Worm (Caenorhabditis elegans) whole organism, L4 larva: Measurements from ENCODE around the gene D1014.4.

Experiments used
- D1046.2 ChIP-seq: fragments of 200-800 bp; sonication (Bioruptor generic); IDR thresholded peaks from 2 replicates; pipeline ENCODE4 v1.3.6; 2022; ENCODE audit warnings: missing genetic modification characterization, missing compliant biosample characterization
- F37D6.2 ChIP-seq: sonication (generic microtip); optimal IDR thresholded peaks from 2 replicates; lab custom pipeline; 2016; ENCODE audit warnings: mild to moderate bottlenecking, missing genetic modification characterization, missing compliant biosample characterization
- R02D3.7 ChIP-seq: fragments of 150-350 bp; sonication (generic microtip); optimal IDR thresholded peaks from 3 replicates; lab custom pipeline; 2014; ENCODE audit warnings: missing biosample characterization, missing genetic modification characterization
- Y48G9A.11 ChIP-seq: fragments of 200-800 bp; sonication (Bioruptor generic); IDR thresholded peaks from 2 replicates; pipeline ENCODE4 v1.3.6; 2022; ENCODE audit warnings: missing genetic modification reagents, missing genetic modification characterization, missing compliant biosample characterization
- Y75B8A.6 ChIP-seq: fragments of 200-800 bp; sonication (Bioruptor generic); IDR thresholded peaks from 2 replicates; pipeline ENCODE4 v1.3.6; 2022; ENCODE audit warnings: missing genetic modification reagents, missing genetic modification characterization, missing compliant biosample characterization
- ZK337.2 ChIP-seq: fragments of 200-800 bp; sonication (Bioruptor generic); IDR thresholded peaks from 2 replicates; pipeline ENCODE4 v1.3.6; 2022; ENCODE audit warnings: missing genetic modification reagents, missing genetic modification characterization, missing compliant biosample characterization
- aha-1 ChIP-seq: fragments of 150-350 bp; peaks from one replicate; lab custom pipeline; 2014; ENCODE audit warnings: missing biosample characterization, missing genetic modification characterization
- ama-1 ChIP-seq: fragments of 150-350 bp; optimal IDR thresholded peaks from 2 replicates; lab custom pipeline; 2014; ENCODE audit warnings: inconsistent platforms, mixed read lengths
- arid-1 ChIP-seq: fragments of 200-800 bp; sonication (Bioruptor generic); conservative IDR thresholded peaks from 2 replicates; pipeline ENCODE4 v1.3.6; 2022; ENCODE audit warnings: missing genetic modification reagents, missing genetic modification characterization, missing compliant biosample characterization
- ceh-32 ChIP-seq: sonication (generic microtip); optimal IDR thresholded peaks from 2 replicates; lab custom pipeline; 2016; ENCODE audit warnings: mild to moderate bottlenecking, missing genetic modification characterization, missing compliant biosample characterization; ENCODE audit not compliant: poor library complexity
- ceh-44 ChIP-seq: fragments of 200-800 bp; sonication (Bioruptor generic); IDR thresholded peaks from 2 replicates; pipeline ENCODE4 v1.3.6; 2022; ENCODE audit warnings: missing genetic modification reagents, missing genetic modification characterization, missing compliant biosample characterization
- ceh-62 ChIP-seq: sonication (generic microtip); optimal IDR thresholded peaks from 2 replicates; lab custom pipeline; 2017; ENCODE audit warnings: missing biosample characterization, missing genetic modification characterization
- ces-1 ChIP-seq: fragments of 150-350 bp; sonication (generic microtip); optimal IDR thresholded peaks from 4 replicates; lab custom pipeline; 2014; ENCODE audit warnings: missing biosample characterization, missing genetic modification reagents, missing genetic modification characterization
- cey-2 ChIP-seq: sonication (generic microtip); optimal IDR thresholded peaks from 3 replicates; lab custom pipeline; 2017; ENCODE audit warnings: missing genetic modification characterization, mild to moderate bottlenecking, missing compliant biosample characterization, antibody characterized with exemption, borderline replicate concordance; ENCODE audit not compliant: insufficient read depth
- daf-12 ChIP-seq: fragments of 150-350 bp; optimal IDR thresholded peaks from 2 replicates; lab custom pipeline; 2014; ENCODE audit warnings: missing biosample characterization, missing genetic modification reagents, missing genetic modification characterization
- daf-19 ChIP-seq: fragments of 200-800 bp; sonication (Bioruptor generic); conservative IDR thresholded peaks from 2 replicates; pipeline ENCODE4 v1.3.6; 2022; ENCODE audit warnings: missing genetic modification characterization, missing compliant biosample characterization
- duxl-1 ChIP-seq: sonication (generic microtip); optimal IDR thresholded peaks from 2 replicates; lab custom pipeline; 2016; ENCODE audit warnings: mild to moderate bottlenecking, missing genetic modification characterization, moderate library complexity, missing compliant biosample characterization; ENCODE audit not compliant: poor library complexity
- dve-1 ChIP-seq: sonication (generic microtip); optimal IDR thresholded peaks from 2 replicates; lab custom pipeline; 2017; ENCODE audit warnings: antibody characterized with exemption, mild to moderate bottlenecking, missing genetic modification characterization, missing compliant biosample characterization; ENCODE audit not compliant: insufficient read depth
- egl-27 ChIP-seq: sonication (generic microtip); optimal IDR thresholded peaks from 3 replicates; lab custom pipeline; 2017; ENCODE audit warnings: missing biosample characterization, missing genetic modification reagents, missing genetic modification characterization
- egl-43 ChIP-seq: fragments of 200-800 bp; sonication (Bioruptor generic); IDR thresholded peaks from 2 replicates; pipeline ENCODE4 v1.3.6; 2022; ENCODE audit warnings: missing genetic modification reagents, missing genetic modification characterization, missing compliant biosample characterization
- fkh-10 ChIP-seq: fragments of 150-350 bp; optimal IDR thresholded peaks from 2 replicates; lab custom pipeline; 2014; ENCODE audit warnings: missing biosample characterization, missing genetic modification reagents, missing genetic modification characterization
- gei-8 ChIP-seq: fragments of 200-800 bp; sonication (Bioruptor generic); optimal IDR thresholded peaks from 2 replicates; lab custom pipeline; 2018; ENCODE audit warnings: mild to moderate bottlenecking, missing genetic modification characterization, missing compliant biosample characterization
- hif-1 ChIP-seq, 2 experiments: sonication (generic microtip); optimal IDR thresholded peaks; 2 replicates each; lab custom pipeline; 2016 to 2017; ENCODE audit warnings: missing compliant biosample characterization in 2 of 2, missing genetic modification characterization in 2 of 2, missing genetic modification reagents in 2 of 2, missing genotype in 2 of 2, mild to moderate bottlenecking in 1 of 2
- hlh-30 ChIP-seq: sonication (generic microtip); optimal IDR thresholded peaks from 2 replicates; lab custom pipeline; 2017; ENCODE audit warnings: antibody characterized with exemption, mild to moderate bottlenecking, missing genetic modification characterization, missing compliant biosample characterization; ENCODE audit not compliant: insufficient read depth
- lin-1 ChIP-seq: fragments of 200-800 bp; sonication (Bioruptor generic); IDR thresholded peaks from 2 replicates; pipeline ENCODE4 v1.3.6; 2022; ENCODE audit warnings: missing genetic modification reagents, missing genetic modification characterization, missing compliant biosample characterization
- lin-13 ChIP-seq: fragments of 150-350 bp; optimal IDR thresholded peaks from 2 replicates; lab custom pipeline; 2014; ENCODE audit warnings: missing biosample characterization, missing genetic modification reagents, missing genetic modification characterization
- lin-15B ChIP-seq: fragments of 150-350 bp; sonication (generic microtip); optimal IDR thresholded peaks from 3 replicates; lab custom pipeline; 2014; ENCODE audit warnings: missing biosample characterization, missing genetic modification characterization
- lir-3 ChIP-seq: sonication (generic microtip); optimal IDR thresholded peaks from 2 replicates; lab custom pipeline; 2016; ENCODE audit warnings: mild to moderate bottlenecking, missing genetic modification characterization, missing compliant biosample characterization
- lsy-2 ChIP-seq, 2 experiments: fragments of 150-350 bp in 1 of 2; sonication (generic microtip) in 1 of 2; optimal IDR thresholded peaks; 2 replicates each; lab custom pipeline; 2014 to 2017; ENCODE audit warnings: missing biosample characterization in 2 of 2, missing genetic modification characterization in 2 of 2
- madf-5 ChIP-seq, 2 experiments: fragments of 200-800 bp; sonication (Bioruptor generic); IDR thresholded peaks; 2 replicates each; pipeline ENCODE4 v1.3.6; 2022; ENCODE audit warnings: missing compliant biosample characterization in 2 of 2, missing genetic modification characterization in 2 of 2
- mep-1 ChIP-seq: fragments of 150-350 bp; sonication (generic microtip); optimal IDR thresholded peaks from 3 replicates; lab custom pipeline; 2014; ENCODE audit warnings: missing biosample characterization, missing genetic modification characterization
- mes-2 ChIP-seq: sonication (generic microtip); optimal IDR thresholded peaks from 2 replicates; lab custom pipeline; 2016; ENCODE audit warnings: missing genotype, mild to moderate bottlenecking, missing genetic modification characterization, missing compliant biosample characterization; ENCODE audit not compliant: poor library complexity, severe bottlenecking
- nhr-10 ChIP-seq: fragments of 150-350 bp; optimal IDR thresholded peaks from 2 replicates; lab custom pipeline; 2014; ENCODE audit warnings: missing biosample characterization, missing genetic modification characterization
- nhr-102 ChIP-seq: sonication (generic microtip); optimal IDR thresholded peaks from 2 replicates; lab custom pipeline; 2016; ENCODE audit warnings: mild to moderate bottlenecking, missing genetic modification characterization, moderate library complexity, missing compliant biosample characterization
- nhr-11 ChIP-seq: fragments of 150-350 bp; optimal IDR thresholded peaks from 2 replicates; lab custom pipeline; 2014; ENCODE audit warnings: missing biosample characterization, missing genetic modification characterization
- nhr-111 ChIP-seq: fragments of 200-800 bp; sonication (Bioruptor generic); optimal IDR thresholded peaks from 2 replicates; lab custom pipeline; 2018; ENCODE audit warnings: mild to moderate bottlenecking, missing genetic modification characterization, missing compliant biosample characterization
- nhr-237 ChIP-seq: sonication (generic microtip); optimal IDR thresholded peaks from 2 replicates; lab custom pipeline; 2017; ENCODE audit warnings: missing biosample characterization, missing genetic modification characterization
- nhr-25 ChIP-seq: sonication (generic microtip); optimal IDR thresholded peaks from 2 replicates; lab custom pipeline; 2017; ENCODE audit warnings: missing genetic modification characterization, mild to moderate bottlenecking, missing compliant biosample characterization, antibody characterized with exemption, moderate library complexity, borderline replicate concordance; ENCODE audit not compliant: insufficient read depth
- nhr-41 ChIP-seq: fragments of 200-800 bp; sonication (Bioruptor generic); IDR thresholded peaks from 2 replicates; pipeline ENCODE4 v1.3.6; 2022; ENCODE audit warnings: missing genetic modification reagents, missing genetic modification characterization, missing compliant biosample characterization
- nhr-42 ChIP-seq: fragments of 200-800 bp; sonication (Bioruptor generic); IDR thresholded peaks from 2 replicates; pipeline ENCODE4 v1.3.6; 2022; ENCODE audit warnings: missing genetic modification characterization, missing compliant biosample characterization
- nhr-48 ChIP-seq: sonication (generic microtip); optimal IDR thresholded peaks from 2 replicates; lab custom pipeline; 2016; ENCODE audit warnings: mild to moderate bottlenecking, missing genetic modification characterization, missing compliant biosample characterization
- nhr-76 ChIP-seq: fragments of 150-350 bp; optimal IDR thresholded peaks from 2 replicates; lab custom pipeline; 2014; ENCODE audit warnings: missing biosample characterization, missing genetic modification characterization
- nhr-77 ChIP-seq: fragments of 150-350 bp; optimal IDR thresholded peaks from 2 replicates; lab custom pipeline; 2014; ENCODE audit warnings: missing biosample characterization, missing genetic modification characterization
- php-3 ChIP-seq: fragments of 200-800 bp; sonication (Bioruptor generic); IDR thresholded peaks from 2 replicates; pipeline ENCODE4 v1.3.6; 2022; ENCODE audit warnings: missing genetic modification reagents, missing genetic modification characterization, missing compliant biosample characterization
- sdz-12 ChIP-seq: fragments of 200-800 bp; sonication (Bioruptor generic); optimal IDR thresholded peaks from 2 replicates; lab custom pipeline; 2018; ENCODE audit warnings: mild to moderate bottlenecking, missing genetic modification characterization, missing compliant biosample characterization
- snpc-1.2 ChIP-seq: fragments of 200-800 bp; sonication (Bioruptor generic); IDR thresholded peaks from 2 replicates; pipeline ENCODE4 v1.3.6; 2022; ENCODE audit warnings: missing genetic modification reagents, missing genetic modification characterization, missing compliant biosample characterization
- snpc-4 ChIP-seq: fragments of 150-350 bp; optimal IDR thresholded peaks from 2 replicates; lab custom pipeline; 2014; ENCODE audit warnings: missing biosample characterization, missing genetic modification characterization
- tag-97 ChIP-seq: fragments of 200-800 bp; sonication (Bioruptor generic); IDR thresholded peaks from 2 replicates; pipeline ENCODE4 v1.3.6; 2022; ENCODE audit warnings: missing genetic modification characterization, missing compliant biosample characterization
- vab-7 ChIP-seq: fragments of 200-800 bp; sonication (Bioruptor generic); IDR thresholded peaks from 2 replicates; pipeline ENCODE4 v1.3.6; 2022; ENCODE audit warnings: missing genetic modification reagents, missing genetic modification characterization, missing compliant biosample characterization
- zfp-3 ChIP-seq: fragments of 200-800 bp; sonication (Bioruptor generic); conservative IDR thresholded peaks from 2 replicates; pipeline ENCODE4 v1.3.6; 2022; ENCODE audit warnings: missing genetic modification reagents, missing genetic modification characterization, missing compliant biosample characterization
- ztf-11 ChIP-seq: fragments of 150-350 bp; optimal IDR thresholded peaks from 2 replicates; lab custom pipeline; 2014; ENCODE audit warnings: missing biosample characterization, missing genetic modification characterization

D1014.4 gene

DNA sequence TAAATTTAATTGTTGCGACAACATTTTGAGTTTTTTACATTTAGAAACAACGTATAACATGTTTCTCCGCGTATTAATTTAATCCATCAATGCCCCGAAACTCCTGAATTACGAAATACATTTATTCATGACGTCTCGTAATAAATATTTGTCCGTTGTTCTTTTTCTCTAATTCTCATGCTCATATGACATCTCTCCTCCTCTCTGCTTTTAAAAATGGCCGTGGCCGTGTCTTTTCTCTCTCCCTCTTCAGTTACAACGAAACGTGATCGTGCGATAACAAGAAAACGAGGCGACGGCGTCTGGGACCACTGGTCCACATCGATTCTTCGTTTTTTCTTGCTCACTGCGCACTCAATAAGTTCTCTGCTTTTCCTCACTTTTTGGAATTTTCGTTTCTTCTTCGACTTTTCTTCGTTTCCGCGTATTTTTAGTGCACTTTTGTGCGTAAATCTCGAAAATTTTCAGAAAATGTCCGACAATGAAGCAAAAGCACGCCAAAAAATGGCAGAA is 2.8 kb upstream of the D1014.4 start, which contains the start of gene snap-1 (continued):
- TF ChIP-seq nhr-10 (tag; lab: Kevin White, UChicago) (no peak), php-3 (no peak), snpc-4 (tag; lab: Kevin White, UChicago) (no peak), mes-2 (tag; lab: Kevin White, UChicago) (peak; percentile 65), lin-13 (GFP tag; lab: Kevin White, UChicago) (no peak), mep-1 (tag; lab: Kevin White, UChicago) (peak; percentile 51), egl-43 (GFP tag; lab: Robert Waterston, UW) (no peak), hlh-30 (peak; percentile 93), sdz-12 (no peak), nhr-42 (GFP tag; lab: Robert Waterston, UW) (no peak), nhr-41 (GFP tag; lab: Robert Waterston, UW) (no peak), ama-1 (no peak), D1046.2 (GFP tag; lab: Robert Waterston, UW) (no peak), nhr-237 (tag; lab: Kevin White, UChicago) (no peak), snpc-1.2 (GFP tag; lab: Robert Waterston, UW) (no peak), nhr-111 (GFP tag; lab: Kevin White, UChicago) (no peak), lsy-2 (tag; optimal IDR thresholded peaks at IDR 0.05; lab: Kevin White, UChicago) (peak in 1 of 2 experiments; percentile 75), daf-12 (no peak), ceh-32 (no peak), nhr-102 (tag; lab: Kevin White, UChicago) (no peak), ceh-44 (peak; percentile 36; the same call in 1 of the 2 replicates), ztf-11 (tag; lab: Kevin White, UChicago) (no peak), ces-1 (GFP tag; lab: Kevin White, UChicago) (no peak), nhr-76 (no peak), ceh-62 (tag; lab: Kevin White, UChicago) (no peak), arid-1 (GFP tag; lab: Robert Waterston, UW) (no peak), egl-27 (tag; lab: Kevin White, UChicago) (no peak), lin-15B (tag; lab: Kevin White, UChicago) (no peak), nhr-77 (no peak), lin-1 (no peak), madf-5 (GFP tag; IDR thresholded peaks at IDR 0.05; lab: Robert Waterston, UW) (no peak), nhr-48 (tag; lab: Kevin White, UChicago) (no peak), R02D3.7 (tag; lab: Kevin White, UChicago) (no peak), nhr-11 (peak; percentile 20), duxl-1 (tag; lab: Kevin White, UChicago) (no peak), cey-2 (tag; lab: Kevin White, UChicago) (no peak), aha-1 (tag; lab: Kevin White, UChicago) (peak; percentile 88), ZK337.2 (no peak), dve-1 (tag; lab: Kevin White, UChicago) (peak; percentile 26), Y75B8A.6 (GFP tag; lab: Robert Waterston, UW) (no peak), daf-19 (GFP tag; lab: Robert Waterston, UW) (no peak), Y48G9A.11 (GFP tag; lab: Robert Waterston, UW) (no peak), zfp-3 (GFP tag; lab: Robert Waterston, UW) (no peak), vab-7 (GFP tag; lab: Robert Waterston, UW) (no peak), lir-3 (tag; lab: Kevin White, UChicago) (no peak), fkh-10 (GFP tag; lab: Kevin White, UChicago) (peak; percentile 49), F37D6.2 (tag; lab: Kevin White, UChicago) (peak; percentile 5), nhr-25 (no peak), gei-8 (GFP tag; lab: Kevin White, UChicago) (no peak), hif-1 (tag; optimal IDR thresholded peaks at IDR 0.05; lab: Kevin White, UChicago) (no peak), tag-97 (GFP tag; lab: Robert Waterston, UW) (no peak)
